Fruit fly (Drosophila melanogaster) whole organism, embryonic: ENCODE measurements around the gene TBC1D16.

ENCODE experiments used
- Ada2b ChIP-seq: fragments of 200-800 bp; sonication (Bioruptor generic); IDR thresholded peaks from 2 replicates; pipeline ENCODE4 v1.3.6; 2022; ENCODE audit warnings: missing biosample characterization, missing genetic modification characterization
- Atf-2 ChIP-seq: fragments of 200-800 bp; sonication (Bioruptor generic); optimal IDR thresholded peaks from 2 replicates; lab custom pipeline; 2016; ENCODE audit warnings: missing biosample characterization, missing genetic modification characterization
- B-H1 ChIP-seq: fragments of 200-800 bp; sonication (Bioruptor generic); IDR thresholded peaks from 3 replicates; pipeline ENCODE4 v1.3.6; 2022; ENCODE audit warnings: missing biosample characterization, missing genetic modification characterization
- C15 ChIP-seq: fragments of 200-800 bp; sonication (Bioruptor generic); IDR thresholded peaks from 3 replicates; pipeline ENCODE4 v1.3.6; 2022; ENCODE audit warnings: missing biosample characterization, missing genetic modification characterization
- CG11247 ChIP-seq: fragments of 200-800 bp; sonication (Bioruptor generic); IDR thresholded peaks from 2 replicates; pipeline ENCODE4 v1.3.6; 2022; ENCODE audit warnings: missing biosample characterization, missing genetic modification characterization
- CG11398 ChIP-seq: fragments of 200-800 bp; sonication (Bioruptor generic); optimal IDR thresholded peaks from 2 replicates; lab custom pipeline; 2016; ENCODE audit warnings: missing biosample characterization, missing genetic modification characterization
- CG11456 ChIP-seq: fragments of 200-800 bp; sonication (Bioruptor generic); IDR thresholded peaks from 3 replicates; pipeline ENCODE4 v1.3.6; 2022; ENCODE audit warnings: missing biosample characterization, missing genetic modification characterization
- CG12236 ChIP-seq: fragments of 200-800 bp; sonication (Bioruptor generic); optimal IDR thresholded peaks from 2 replicates; lab custom pipeline; 2016; ENCODE audit warnings: missing biosample characterization, missing genetic modification characterization
- CG12744 ChIP-seq: fragments of 200-800 bp; sonication (Bioruptor generic); optimal IDR thresholded peaks from 2 replicates; lab custom pipeline; 2016; ENCODE audit warnings: missing biosample characterization, missing genetic modification characterization
- CG14014 ChIP-seq: fragments of 200-800 bp; sonication (Bioruptor generic); IDR thresholded peaks from 2 replicates; pipeline ENCODE4 v1.3.6; 2022; ENCODE audit warnings: missing biosample characterization, missing genetic modification characterization
- CG15601 ChIP-seq: fragments of 200-800 bp; sonication (Bioruptor generic); optimal IDR thresholded peaks from 3 replicates; lab custom pipeline; 2019; ENCODE audit warnings: missing biosample characterization, mild to moderate bottlenecking, missing genetic modification characterization, moderate library complexity
- CG18262 ChIP-seq: fragments of 200-800 bp; optimal IDR thresholded peaks from 3 replicates; lab custom pipeline; 2019; ENCODE audit warnings: missing biosample characterization, mild to moderate bottlenecking, missing genetic modification characterization, moderate library complexity
- CG34422 ChIP-seq: fragments of 200-800 bp; sonication (Bioruptor generic); IDR thresholded peaks from 3 replicates; pipeline ENCODE4 v1.3.6; 2022; ENCODE audit warnings: missing biosample characterization, missing genetic modification characterization
- CG3838 ChIP-seq: fragments of 200-800 bp; sonication (Bioruptor generic); optimal IDR thresholded peaks from 3 replicates; lab custom pipeline; 2016; ENCODE audit warnings: missing biosample characterization, missing genetic modification characterization
- CG4328 ChIP-seq: fragments of 200-800 bp; sonication (Bioruptor generic); optimal IDR thresholded peaks from 3 replicates; lab custom pipeline; 2017; ENCODE audit warnings: missing biosample characterization, missing genetic modification reagents, missing genetic modification characterization
- CG6654 ChIP-seq: fragments of 200-800 bp; sonication (Bioruptor generic); optimal IDR thresholded peaks from 2 replicates; lab custom pipeline; 2017; ENCODE audit warnings: missing biosample characterization, mild to moderate bottlenecking, missing genetic modification characterization
- CG7271 ChIP-seq: fragments of 200-800 bp; sonication (Bioruptor generic); optimal IDR thresholded peaks from 2 replicates; lab custom pipeline; 2018; ENCODE audit warnings: missing biosample characterization, mild to moderate bottlenecking, missing genetic modification characterization, moderate library complexity
- CG7357 ChIP-seq: fragments of 200-800 bp; sonication (Bioruptor generic); IDR thresholded peaks from 3 replicates; pipeline ENCODE4 v1.3.6; 2022; ENCODE audit warnings: missing biosample characterization, missing genetic modification characterization
- CG7372 ChIP-seq: fragments of 200-800 bp; sonication (Bioruptor generic); IDR thresholded peaks from 2 replicates; pipeline ENCODE4 v1.3.6; 2022; ENCODE audit warnings: missing biosample characterization, missing genetic modification characterization
- Deaf1 ChIP-seq: fragments of 200-800 bp; optimal IDR thresholded peaks from 3 replicates; lab custom pipeline; 2019; ENCODE audit warnings: missing biosample characterization, mild to moderate bottlenecking, missing genetic modification characterization, moderate library complexity
- HmgD ChIP-seq: fragments of 200-800 bp; sonication (Bioruptor generic); optimal IDR thresholded peaks from 3 replicates; lab custom pipeline; 2016; ENCODE audit warnings: missing biosample characterization, missing genetic modification characterization
- HmgZ ChIP-seq: fragments of 200-800 bp; sonication (Bioruptor generic); optimal IDR thresholded peaks from 2 replicates; lab custom pipeline; 2018; ENCODE audit warnings: missing biosample characterization, mild to moderate bottlenecking, missing genetic modification characterization
- Lpt ChIP-seq: fragments of >200 bp; optimal IDR thresholded peaks from 2 replicates; lab custom pipeline; 2018; ENCODE audit warnings: missing biosample characterization, missing genetic modification characterization
- MESR4 ChIP-seq: fragments of 200-800 bp; sonication (Bioruptor generic); optimal IDR thresholded peaks from 2 replicates; lab custom pipeline; 2018; ENCODE audit warnings: missing biosample characterization, mild to moderate bottlenecking, missing genetic modification characterization, moderate library complexity
- NFAT ChIP-seq: fragments of 200-800 bp; sonication (Bioruptor generic); IDR thresholded peaks from 2 replicates; pipeline ENCODE4 v1.3.6; 2022; ENCODE audit warnings: missing biosample characterization, missing genetic modification characterization
- NfI ChIP-seq: fragments of 200-800 bp; sonication (Bioruptor generic); optimal IDR thresholded peaks from 3 replicates; lab custom pipeline; 2018; ENCODE audit warnings: missing biosample characterization, mild to moderate bottlenecking, missing genetic modification characterization, moderate library complexity
- Oaz ChIP-seq: fragments of 200-800 bp; sonication (Bioruptor generic); IDR thresholded peaks from 2 replicates; pipeline ENCODE4 v1.3.6; 2022; ENCODE audit warnings: missing biosample characterization, missing genetic modification characterization
- Poxn ChIP-seq: fragments of 200-800 bp; sonication (Bioruptor generic); IDR thresholded peaks from 2 replicates; pipeline ENCODE4 v1.3.6; 2022; ENCODE audit warnings: missing biosample characterization, missing genetic modification characterization
- Taf1 ChIP-seq: fragments of 200-800 bp; sonication (Bioruptor generic); IDR thresholded peaks from 2 replicates; pipeline ENCODE4 v1.3.6; 2022; ENCODE audit warnings: missing biosample characterization, missing genetic modification characterization
- Tbp ChIP-seq: fragments of >200 bp; optimal IDR thresholded peaks from 2 replicates; lab custom pipeline; 2018; ENCODE audit warnings: missing biosample characterization, missing genetic modification characterization
- ase ChIP-seq: fragments of 200-800 bp; sonication (Bioruptor generic); IDR thresholded peaks from 3 replicates; pipeline ENCODE4 v1.3.6; 2022; ENCODE audit warnings: missing biosample characterization, missing genetic modification characterization
- ash1 ChIP-seq: fragments of 200-800 bp; sonication (Bioruptor generic); optimal IDR thresholded peaks from 2 replicates; lab custom pipeline; 2018; ENCODE audit warnings: missing biosample characterization, mild to moderate bottlenecking, missing genetic modification characterization
- eyg ChIP-seq: fragments of 200-800 bp; sonication (Bioruptor generic); optimal IDR thresholded peaks from 3 replicates; lab custom pipeline; 2016; ENCODE audit warnings: missing biosample characterization, missing genetic modification characterization
- fd3F ChIP-seq: fragments of 200-800 bp; sonication (Bioruptor generic); optimal IDR thresholded peaks from 2 replicates; lab custom pipeline; 2018; ENCODE audit warnings: missing biosample characterization, mild to moderate bottlenecking, missing genetic modification characterization, moderate library complexity
- grau ChIP-seq: fragments of 200-800 bp; optimal IDR thresholded peaks from 3 replicates; lab custom pipeline; 2019; ENCODE audit warnings: missing biosample characterization, mild to moderate bottlenecking, missing genetic modification characterization, moderate library complexity
- gsb ChIP-seq: fragments of 200-800 bp; sonication (Bioruptor generic); IDR thresholded peaks from 2 replicates; pipeline ENCODE4 v1.3.6; 2022; ENCODE audit warnings: missing biosample characterization, missing genetic modification characterization
- ind ChIP-seq: fragments of 200-800 bp; sonication (Bioruptor generic); optimal IDR thresholded peaks from 3 replicates; lab custom pipeline; 2016; ENCODE audit warnings: missing biosample characterization, missing genetic modification characterization
- lmd ChIP-seq: fragments of 200-800 bp; sonication (Bioruptor generic); IDR thresholded peaks from 2 replicates; pipeline ENCODE4 v1.3.6; 2022; ENCODE audit warnings: missing biosample characterization, missing genetic modification characterization
- maf-S ChIP-seq: fragments of 200-800 bp; sonication (Bioruptor generic); optimal IDR thresholded peaks from 2 replicates; lab custom pipeline; 2016; ENCODE audit warnings: missing biosample characterization, missing genetic modification characterization
- mam ChIP-seq: fragments of 200-800 bp; sonication (Bioruptor generic); optimal IDR thresholded peaks from 3 replicates; lab custom pipeline; 2016; ENCODE audit warnings: missing biosample characterization, missing genetic modification characterization
- oc ChIP-seq: fragments of 200-800 bp; sonication (Bioruptor generic); optimal IDR thresholded peaks from 2 replicates; lab custom pipeline; 2018; ENCODE audit warnings: missing biosample characterization, mild to moderate bottlenecking, missing genetic modification characterization, moderate library complexity
- pho ChIP-seq: fragments of 200-800 bp; sonication (Bioruptor generic); optimal IDR thresholded peaks from 2 replicates; lab custom pipeline; 2016; ENCODE audit warnings: missing biosample characterization, missing genetic modification characterization
- pros ChIP-seq: fragments of 200-800 bp; sonication (Bioruptor generic); optimal IDR thresholded peaks from 3 replicates; lab custom pipeline; 2019; ENCODE audit warnings: missing biosample characterization, mild to moderate bottlenecking, missing genetic modification characterization, moderate library complexity
- sima ChIP-seq: fragments of 200-800 bp; sonication (Bioruptor generic); optimal IDR thresholded peaks from 2 replicates; lab custom pipeline; 2016; ENCODE audit warnings: missing biosample characterization, missing genetic modification characterization
- sna ChIP-seq: fragments of 200-800 bp; sonication (Bioruptor generic); IDR thresholded peaks from 2 replicates; pipeline ENCODE4 v1.3.6; 2022; ENCODE audit warnings: missing biosample characterization, missing genetic modification characterization; ENCODE audit not compliant: partially characterized antibody
- sob ChIP-seq: fragments of 200-800 bp; sonication (Bioruptor generic); IDR thresholded peaks from 2 replicates; pipeline ENCODE4 v1.3.6; 2022; ENCODE audit warnings: missing biosample characterization, missing genetic modification characterization
- tap ChIP-seq: fragments of 200-800 bp; optimal IDR thresholded peaks from 3 replicates; lab custom pipeline; 2019; ENCODE audit warnings: missing biosample characterization, mild to moderate bottlenecking, missing genetic modification characterization, moderate library complexity
- tin ChIP-seq: fragments of 200-800 bp; sonication (Bioruptor generic); optimal IDR thresholded peaks from 3 replicates; lab custom pipeline; 2016; ENCODE audit warnings: missing biosample characterization, missing genetic modification characterization
- vnd ChIP-seq: fragments of 200-800 bp; sonication (Bioruptor generic); IDR thresholded peaks from 3 replicates; pipeline ENCODE4 v1.3.6; 2022; ENCODE audit warnings: missing biosample characterization, missing genetic modification characterization; ENCODE audit not compliant: partially characterized antibody
- wek ChIP-seq: fragments of 200-800 bp; sonication (Bioruptor generic); optimal IDR thresholded peaks from 3 replicates; lab custom pipeline; 2018; ENCODE audit warnings: missing biosample characterization, mild to moderate bottlenecking, missing genetic modification characterization, moderate library complexity

Gene TBC1D16

DNA sequence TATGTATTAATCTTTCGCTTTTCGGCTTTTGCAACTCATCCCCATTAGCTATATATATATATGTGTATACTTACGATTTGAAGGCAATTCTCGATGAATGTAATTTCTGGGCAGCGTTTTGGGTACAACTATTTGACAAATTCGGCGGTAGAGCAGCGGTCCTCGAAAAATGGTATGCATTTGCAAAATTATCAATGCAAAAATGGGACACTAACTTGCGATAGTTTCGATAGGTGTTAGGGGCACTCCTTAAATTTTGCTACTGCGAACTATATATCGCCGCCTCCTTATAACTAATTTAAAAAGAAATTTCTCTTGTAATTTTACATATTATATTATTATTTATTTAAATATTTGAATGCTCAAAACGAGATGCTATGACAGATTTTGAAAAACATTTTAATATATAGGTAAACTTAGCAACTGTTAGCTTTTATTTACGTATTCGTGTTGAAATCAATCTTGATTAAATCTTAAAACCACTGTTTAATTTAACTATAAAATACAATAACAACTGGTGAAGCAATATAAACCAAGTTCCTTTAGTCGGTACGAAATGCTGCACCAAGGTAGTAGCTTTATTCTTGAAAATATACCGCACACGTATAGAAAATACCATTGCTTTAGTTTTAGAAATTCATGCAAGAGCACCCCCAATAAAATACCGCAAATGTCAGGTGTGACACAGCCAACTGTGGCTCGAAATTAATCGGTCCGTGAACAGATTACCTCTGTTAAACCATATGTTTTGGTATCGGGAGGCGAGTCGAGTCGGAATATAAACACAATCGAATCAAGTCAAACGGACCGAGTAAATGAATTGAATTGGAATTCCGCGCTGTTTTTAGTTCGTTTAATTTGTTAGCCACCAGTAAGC is 22.0 kb downstream of the TBC1D16 start, which contains the start of the genes CG5355 and Klp31E (continued):
- no peak for TF ChIP-seq CG7372 (GFP tag; lab: Robert Waterston, UW)
- peak; percentile 18; the same call in 1 of the 3 replicates for TF ChIP-seq CG34422 (GFP tag; lab: Robert Waterston, UW)
- no peak for TF ChIP-seq Lpt
- peak; percentile 57 for TF ChIP-seq mam (GFP tag; lab: Kevin White, UChicago)
- peak; percentile 53 for TF ChIP-seq MESR4 (GFP tag; lab: Kevin White, UChicago)
- no peak for TF ChIP-seq Tbp (GFP tag; lab: Kevin White, UChicago)
- peak; percentile 45 for TF ChIP-seq Atf-2 (GFP tag; lab: Kevin White, UChicago)
- TF ChIP-seq tin (GFP tag; lab: Kevin White, UChicago) = peak; percentile 57
- peak; percentile 53 for TF ChIP-seq NfI (GFP tag; lab: Kevin White, UChicago)
- TF ChIP-seq CG18262 (tag; lab: Kevin White, UChicago) = peak; percentile 86
- no peak for TF ChIP-seq ash1
- no peak for TF ChIP-seq Deaf1
- peak; percentile 65 for TF ChIP-seq tap
- peak; percentile 64 for TF ChIP-seq sob (GFP tag; lab: Robert Waterston, UW)
- TF ChIP-seq Oaz (GFP tag; lab: Robert Waterston, UW) = 0 out of 2 replicates have a peak, but pooled peaks have one; percentile 46
- TF ChIP-seq CG7357 (GFP tag; lab: Robert Waterston, UW) = peak; percentile 49; the same call in 1 of the 3 replicates
- TF ChIP-seq CG3838 (GFP tag; lab: Kevin White, UChicago) = no peak
- TF ChIP-seq B-H1 (GFP tag; lab: Robert Waterston, UW) = 0 out of 3 replicates have a peak, but pooled peaks have one; percentile 45
- 0 out of 3 replicates have a peak, but pooled peaks have one; percentile 42 for TF ChIP-seq CG11456 (GFP tag; lab: Robert Waterston, UW)
- no peak for TF ChIP-seq eyg
- TF ChIP-seq Ada2b (GFP tag; lab: Robert Waterston, UW) = 0 out of 2 replicates have a peak, but pooled peaks have one; percentile 7
- no peak for TF ChIP-seq CG11398 (GFP tag; lab: Kevin White, UChicago)
- TF ChIP-seq sna (GFP tag; lab: Robert Waterston, UW) = peak; percentile 75
- TF ChIP-seq C15 = no peak
- TF ChIP-seq wek (GFP tag; lab: Kevin White, UChicago) = peak; percentile 89
- no peak for TF ChIP-seq Taf1
- TF ChIP-seq lmd (GFP tag; lab: Robert Waterston, UW) = peak; percentile 52
- peak; percentile 42 for TF ChIP-seq CG6654
- no peak for TF ChIP-seq gsb (GFP tag; lab: Robert Waterston, UW)
- TF ChIP-seq ase = peak; percentile 4; the same call in 1 of the 3 replicates
- TF ChIP-seq CG14014 = no peak
- peak; percentile 79 for TF ChIP-seq grau (tag; lab: Kevin White, UChicago)
- no peak for TF ChIP-seq CG7271 (tag; lab: Kevin White, UChicago)
- TF ChIP-seq CG12236 (GFP tag; lab: Kevin White, UChicago) = no peak
- TF ChIP-seq CG15601 (tag; lab: Kevin White, UChicago) = peak; percentile 73
- TF ChIP-seq NFAT (GFP tag; lab: Robert Waterston, UW) = peak; percentile 68; the same call in 1 of the 2 replicates
- no peak for TF ChIP-seq pros (GFP tag; lab: Kevin White, UChicago)
- peak; percentile 44; the same call in 1 of the 2 replicates for TF ChIP-seq CG11247
- peak; percentile 56 for TF ChIP-seq maf-S
- TF ChIP-seq ind (GFP tag; lab: Kevin White, UChicago) = peak; percentile 55
- TF ChIP-seq HmgD (GFP tag; lab: Kevin White, UChicago) = peak; percentile 56
- TF ChIP-seq fd3F (GFP tag; lab: Kevin White, UChicago) = peak; percentile 64
- TF ChIP-seq CG4328 = peak; percentile 69
- no peak for TF ChIP-seq sima
- TF ChIP-seq vnd (GFP tag; lab: Robert Waterston, UW) = peak; percentile 65
- TF ChIP-seq pho (GFP tag; lab: Kevin White, UChicago) = peak; percentile 22
- TF ChIP-seq Poxn (GFP tag; lab: Robert Waterston, UW) = no peak
- peak; percentile 25 for TF ChIP-seq HmgZ (tag; lab: Kevin White, UChicago)
- TF ChIP-seq oc (tag; lab: Kevin White, UChicago) = no peak
- no peak for TF ChIP-seq CG12744 (GFP tag; lab: Kevin White, UChicago)
